Worm (Caenorhabditis elegans): ENCODE results near the gene taap-1.

taap-1 gene

ce11 chrII:8456681-8457389 lies 26.8 kb downstream of the taap-1 start:
- no peak for TF ChIP-seq ceh-100 (GFP tag; IDR thresholded peaks at IDR 0.05)
- TF ChIP-seq hrde-1 (tag; optimal IDR thresholded peaks at IDR 0.05; ENCODE audit: borderline replicate concordance), result no peak
- TF ChIP-seq Y95B8A.8 (GFP tag; IDR thresholded peaks at IDR 0.05), result no peak
- peak; percentile 94 for TF ChIP-seq madf-6 (GFP tag; IDR thresholded peaks at IDR 0.05)
- no peak for TF ChIP-seq let-526 (GFP tag; IDR thresholded peaks at IDR 0.05)
- TF ChIP-seq ztf-25 (GFP tag; IDR thresholded peaks at IDR 0.05), result no peak
- peak; percentile 74 for TF ChIP-seq snpc-3.4 (tag; optimal IDR thresholded peaks at IDR 0.05)
- TF ChIP-seq dox-1 (GFP tag; IDR thresholded peaks at IDR 0.05), result 0 out of 2 replicates have a peak, but pooled peaks have one; percentile 18
- TF ChIP-seq tbx-9 (tag; optimal IDR thresholded peaks at IDR 0.05; ENCODE audit: borderline replicate concordance), result no peak
- no peak for TF ChIP-seq rcor-1 (GFP tag; IDR thresholded peaks at IDR 0.05)
- peak; percentile 60 for TF ChIP-seq F49E8.2 (tag; optimal IDR thresholded peaks at IDR 0.05; ENCODE audit: insufficient read depth)
- peak; percentile 76 for TF ChIP-seq dpl-1 (GFP tag; optimal IDR thresholded peaks at IDR 0.05)
- no peak for TF ChIP-seq B0035.1 (tag; optimal IDR thresholded peaks at IDR 0.05)
- TF ChIP-seq cebp-2 (GFP tag; IDR thresholded peaks at IDR 0.05), result no peak
- TF ChIP-seq hlh-26 (GFP tag; conservative IDR thresholded peaks at IDR 0.05), result no peak
- peak; percentile 84 for TF ChIP-seq F33H1.4 (GFP tag; IDR thresholded peaks at IDR 0.05)
- no peak for TF ChIP-seq him-1 (tag; optimal IDR thresholded peaks at IDR 0.05)
- no peak for TF ChIP-seq rec-8 (tag; optimal IDR thresholded peaks at IDR 0.05)
- peak; percentile 48 for TF ChIP-seq tlf-1 (GFP tag; optimal IDR thresholded peaks at IDR 0.05)
- no peak for TF ChIP-seq nfya-1 (tag; optimal IDR thresholded peaks at IDR 0.05; ENCODE audit: borderline replicate concordance, insufficient read depth)
- TF ChIP-seq madf-8 (GFP tag; conservative IDR thresholded peaks at IDR 0.05), result peak; percentile 85
- peak; percentile 89 for TF ChIP-seq efl-1 (GFP tag; optimal IDR thresholded peaks at IDR 0.05)
- peak; percentile 81 for TF ChIP-seq xnd-1 (tag; optimal IDR thresholded peaks at IDR 0.05)
- TF ChIP-seq F23B12.7 (tag; optimal IDR thresholded peaks at IDR 0.05; ENCODE audit: insufficient read depth), result no peak
- no peak for TF ChIP-seq F57A8.1 (GFP tag; optimal IDR thresholded peaks at IDR 0.05)
- TF ChIP-seq sptf-2 (GFP tag; optimal IDR thresholded peaks at IDR 0.05), result no peak
- TF ChIP-seq aptf-2 (GFP tag; conservative IDR thresholded peaks at IDR 0.05), result no peak
- no peak for TF ChIP-seq pbrm-1 (GFP tag; IDR thresholded peaks at IDR 0.05)
- no peak for TF ChIP-seq sea-2 (GFP tag; IDR thresholded peaks at IDR 0.05)
- peak; percentile 74 for TF ChIP-seq hsf-1 (GFP tag; IDR thresholded peaks at IDR 0.05)
- no peak for TF ChIP-seq zim-3 (tag; optimal IDR thresholded peaks at IDR 0.05)
- TF ChIP-seq F39B2.1 (GFP tag; IDR thresholded peaks at IDR 0.05), result no peak
- TF ChIP-seq ceh-91 (GFP tag; IDR thresholded peaks at IDR 0.05), result peak; percentile 81
- TF ChIP-seq Y67H2A.10 (GFP tag; conservative IDR thresholded peaks at IDR 0.05), result no peak
- no peak for TF ChIP-seq sdz-38 (tag; optimal IDR thresholded peaks at IDR 0.05)
- TF ChIP-seq lin-54 (GFP tag; optimal IDR thresholded peaks at IDR 0.05), result peak; percentile 22
- no peak for TF ChIP-seq Y53G8AR.9 (GFP tag; conservative IDR thresholded peaks at IDR 0.05)
- no peak for TF ChIP-seq ztf-18 (tag; optimal IDR thresholded peaks at IDR 0.05)
- peak; percentile 81 for TF ChIP-seq lsl-1 (GFP tag; optimal IDR thresholded peaks at IDR 0.05)
- TF ChIP-seq ztf-6 (GFP tag; IDR thresholded peaks at IDR 0.05), result no peak
- no peak for TF ChIP-seq ccch-3 (GFP tag; optimal IDR thresholded peaks at IDR 0.05)
- no peak for TF ChIP-seq die-1 (tag; optimal IDR thresholded peaks at IDR 0.05)
- no peak for TF ChIP-seq nhr-80 (tag; optimal IDR thresholded peaks at IDR 0.05)
- peak; percentile 24; the same call in 1 of the 2 replicates for TF ChIP-seq D2030.7 (GFP tag; IDR thresholded peaks at IDR 0.05)
- no peak for TF ChIP-seq rpc-1 (optimal IDR thresholded peaks at IDR 0.05)
- TF ChIP-seq rpc-1 (tag; optimal IDR thresholded peaks at IDR 0.05), result no peak
- no peak for TF ChIP-seq C06A6.2 (GFP tag; conservative IDR thresholded peaks at IDR 0.05)
